Worm (Caenorhabditis elegans): ENCODE data around the gene Y62H9A.11.

DNA sequence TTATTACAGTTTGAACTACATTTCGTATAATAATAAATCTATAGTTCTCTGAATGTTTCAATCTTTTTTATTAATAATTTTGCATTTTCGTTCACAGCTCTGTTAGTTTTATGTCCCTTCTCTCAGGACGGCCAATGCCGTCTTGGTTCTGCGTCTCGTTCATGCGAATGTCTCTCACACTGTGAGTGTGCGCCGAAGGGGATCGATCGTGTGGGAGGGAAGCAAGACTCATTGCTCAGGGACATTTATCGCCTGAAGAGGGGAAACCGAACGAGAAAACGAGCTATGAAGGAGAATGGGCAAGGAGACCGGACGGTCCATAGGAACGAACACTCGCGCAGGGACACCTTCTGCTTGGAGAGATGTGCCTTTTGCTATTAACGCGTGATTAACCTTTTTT, 8.1 kb downstream of the Y62H9A.11 start:
- TF ChIP-seq nhr-237 (tag; optimal IDR thresholded peaks at IDR 0.05), result no peak
- TF ChIP-seq nhr-12 (tag; optimal IDR thresholded peaks at IDR 0.05), result no peak
- no peak for TF ChIP-seq elt-1 (tag; optimal IDR thresholded peaks at IDR 0.05; ENCODE audit: borderline replicate concordance, insufficient read depth)
- TF ChIP-seq mep-1 (tag; optimal IDR thresholded peaks at IDR 0.05), result peak; percentile 15
